Fruit fly (Drosophila melanogaster) whole organism, embryonic: ENCODE measurements around the gene CG18135.
A peak's percentile ranks its signal among the peaks of the same experiment; 100 is the strongest.

ENCODE experiments used
- Asciz ChIP-seq: fragments of 200-800 bp; sonication (Bioruptor generic); optimal IDR thresholded peaks from 2 replicates; lab custom pipeline; 2017; ENCODE audit warnings: missing biosample characterization, mild to moderate bottlenecking, missing genetic modification characterization, missing genetic modification reagents
- Atf6 ChIP-seq: fragments of 200-800 bp; sonication (Bioruptor generic); IDR thresholded peaks from 2 replicates; pipeline ENCODE4 v1.3.6; 2022; ENCODE audit warnings: missing biosample characterization, missing genetic modification characterization
- BEAF-32 ChIP-seq: fragments of 200-800 bp; sonication (Bioruptor generic); optimal IDR thresholded peaks from 3 replicates; lab custom pipeline; 2017; ENCODE audit warnings: missing biosample characterization, missing genetic modification characterization, mild to moderate bottlenecking, moderate library complexity, missing genetic modification reagents
- Bteb2 ChIP-seq: fragments of 200-800 bp; sonication (Bioruptor generic); optimal IDR thresholded peaks from 2 replicates; lab custom pipeline; 2016; ENCODE audit warnings: missing biosample characterization, missing genetic modification characterization
- CG11085 ChIP-seq: fragments of 200-800 bp; sonication (Bioruptor generic); IDR thresholded peaks from 2 replicates; pipeline ENCODE4 v1.3.6; 2022; ENCODE audit warnings: missing biosample characterization, missing genetic modification characterization
- CG11456 ChIP-seq: fragments of 200-800 bp; sonication (Bioruptor generic); IDR thresholded peaks from 3 replicates; pipeline ENCODE4 v1.3.6; 2022; ENCODE audit warnings: missing biosample characterization, missing genetic modification characterization
- CG12104 ChIP-seq: fragments of 200-800 bp; sonication (Bioruptor generic); optimal IDR thresholded peaks from 3 replicates; lab custom pipeline; 2016; ENCODE audit warnings: missing biosample characterization, missing genetic modification characterization
- CG12155 ChIP-seq: fragments of 200-800 bp; sonication (Bioruptor generic); optimal IDR thresholded peaks from 3 replicates; lab custom pipeline; 2016; ENCODE audit warnings: missing biosample characterization, missing genetic modification characterization
- CG12659 ChIP-seq: fragments of 200-800 bp; sonication (Bioruptor generic); optimal IDR thresholded peaks from 3 replicates; lab custom pipeline; 2017; ENCODE audit warnings: mild to moderate bottlenecking, missing biosample characterization, missing genetic modification reagents, missing genetic modification characterization
- CG12744 ChIP-seq: fragments of 200-800 bp; sonication (Bioruptor generic); optimal IDR thresholded peaks from 2 replicates; lab custom pipeline; 2016; ENCODE audit warnings: missing biosample characterization, missing genetic modification characterization
- CG13624 ChIP-seq: fragments of 200-800 bp; sonication (Bioruptor generic); optimal IDR thresholded peaks from 2 replicates; lab custom pipeline; 2016; ENCODE audit warnings: missing biosample characterization, missing genetic modification characterization
- CG1792 ChIP-seq: fragments of 200-800 bp; sonication (Bioruptor generic); optimal IDR thresholded peaks from 2 replicates; lab custom pipeline; 2016; ENCODE audit warnings: missing biosample characterization, missing genetic modification characterization
- CG18262 ChIP-seq: fragments of 200-800 bp; optimal IDR thresholded peaks from 3 replicates; lab custom pipeline; 2019; ENCODE audit warnings: missing biosample characterization, mild to moderate bottlenecking, missing genetic modification characterization, moderate library complexity
- CG2889 ChIP-seq: fragments of 200-800 bp; sonication (Bioruptor generic); IDR thresholded peaks from 3 replicates; pipeline ENCODE4 v1.3.6; 2022; ENCODE audit warnings: missing biosample characterization, missing genetic modification characterization
- CG3163 ChIP-seq: fragments of 200-800 bp; sonication (Bioruptor generic); optimal IDR thresholded peaks from 3 replicates; lab custom pipeline; 2016; ENCODE audit warnings: missing biosample characterization, missing genetic modification characterization
- CG4360 ChIP-seq: fragments of 200-800 bp; sonication (Bioruptor generic); IDR thresholded peaks from 2 replicates; pipeline ENCODE4 v1.3.6; 2022; ENCODE audit warnings: missing biosample characterization, missing genetic modification characterization
- CG6175 ChIP-seq: fragments of 200-800 bp; sonication (Bioruptor generic); IDR thresholded peaks from 3 replicates; pipeline ENCODE4 v1.3.6; 2022; ENCODE audit warnings: missing biosample characterization, missing genetic modification characterization
- CG6254 ChIP-seq: fragments of 200-800 bp; sonication (Bioruptor generic); optimal IDR thresholded peaks from 3 replicates; lab custom pipeline; 2017; ENCODE audit warnings: mild to moderate bottlenecking, missing biosample characterization, missing genetic modification reagents, missing genetic modification characterization
- CG6689 ChIP-seq: fragments of 200-800 bp; sonication (Bioruptor generic); IDR thresholded peaks from 2 replicates; pipeline ENCODE4 v1.3.6; 2022; ENCODE audit warnings: missing biosample characterization, missing genetic modification characterization
- CG7372 ChIP-seq: fragments of 200-800 bp; sonication (Bioruptor generic); IDR thresholded peaks from 2 replicates; pipeline ENCODE4 v1.3.6; 2022; ENCODE audit warnings: missing biosample characterization, missing genetic modification characterization
- CG7556 ChIP-seq: fragments of 200-800 bp; sonication (Bioruptor generic); optimal IDR thresholded peaks from 2 replicates; lab custom pipeline; 2017; ENCODE audit warnings: missing biosample characterization, mild to moderate bottlenecking, missing genetic modification characterization
- CG8765 ChIP-seq: fragments of 200-800 bp; sonication (Bioruptor generic); IDR thresholded peaks from 2 replicates; pipeline ENCODE4 v1.3.6; 2022; ENCODE audit warnings: missing biosample characterization, missing genetic modification characterization
- CoRest ChIP-seq: fragments of 200-800 bp; sonication (Bioruptor generic); optimal IDR thresholded peaks from 3 replicates; lab custom pipeline; 2018; ENCODE audit warnings: missing biosample characterization, mild to moderate bottlenecking, missing genetic modification characterization, moderate library complexity
- Fer2 ChIP-seq: fragments of 200-800 bp; sonication (Bioruptor generic); optimal IDR thresholded peaks from 2 replicates; lab custom pipeline; 2018; ENCODE audit warnings: missing biosample characterization, mild to moderate bottlenecking, missing genetic modification characterization, moderate library complexity
- Hmx ChIP-seq: fragments of 200-800 bp; sonication (Bioruptor generic); optimal IDR thresholded peaks from 2 replicates; lab custom pipeline; 2016; ENCODE audit warnings: missing biosample characterization, missing genetic modification characterization
- Hr3 ChIP-seq: fragments of 200-800 bp; sonication (Bioruptor generic); optimal IDR thresholded peaks from 3 replicates; lab custom pipeline; 2016; ENCODE audit warnings: missing biosample characterization, missing genetic modification characterization
- Hr39 ChIP-seq: fragments of >200 bp; optimal IDR thresholded peaks from 2 replicates; lab custom pipeline; 2017
- Hr51 ChIP-seq, 2 experiments: fragments of 200-800 bp; sonication (Bioruptor generic); optimal IDR thresholded peaks; 2 replicates in 1 of 2; 3 replicates in 1 of 2; lab custom pipeline; 2016 to 2018; ENCODE audit warnings: missing biosample characterization in 2 of 2, missing genetic modification characterization in 2 of 2, mild to moderate bottlenecking in 1 of 2, moderate library complexity in 1 of 2
- Jarid2 ChIP-seq: fragments of 200-800 bp; sonication (Bioruptor generic); optimal IDR thresholded peaks from 3 replicates; lab custom pipeline; 2017; ENCODE audit warnings: mild to moderate bottlenecking, missing biosample characterization, missing genetic modification reagents, missing genetic modification characterization
- Nf-YC ChIP-seq: fragments of 200-800 bp; optimal IDR thresholded peaks from 3 replicates; lab custom pipeline; 2019; ENCODE audit warnings: missing biosample characterization, mild to moderate bottlenecking, missing genetic modification characterization, moderate library complexity
- NfI ChIP-seq: fragments of 200-800 bp; sonication (Bioruptor generic); optimal IDR thresholded peaks from 3 replicates; lab custom pipeline; 2018; ENCODE audit warnings: missing biosample characterization, mild to moderate bottlenecking, missing genetic modification characterization, moderate library complexity
- Oli ChIP-seq: fragments of 200-800 bp; sonication (Bioruptor generic); optimal IDR thresholded peaks from 2 replicates; lab custom pipeline; 2018; ENCODE audit warnings: missing biosample characterization, mild to moderate bottlenecking, missing genetic modification characterization, moderate library complexity
- Ptx1 ChIP-seq: fragments of 200-800 bp; sonication (Bioruptor generic); IDR thresholded peaks from 2 replicates; pipeline ENCODE4 v1.3.6; 2022; ENCODE audit warnings: missing biosample characterization, missing genetic modification characterization
- Ravus ChIP-seq: fragments of 200-800 bp; sonication (Bioruptor generic); IDR thresholded peaks from 2 replicates; pipeline ENCODE4 v1.3.6; 2022; ENCODE audit warnings: missing biosample characterization, missing genetic modification characterization
- Scr ChIP-seq: fragments of 200-800 bp; sonication (Bioruptor generic); IDR thresholded peaks from 2 replicates; pipeline ENCODE4 v1.3.6; 2022; ENCODE audit warnings: missing biosample characterization, missing genetic modification characterization; ENCODE audit not compliant: partially characterized antibody
- Sry-β ChIP-seq: fragments of 200-800 bp; sonication (Bioruptor generic); optimal IDR thresholded peaks from 2 replicates; lab custom pipeline; 2018; ENCODE audit warnings: missing biosample characterization, mild to moderate bottlenecking, missing genetic modification characterization, moderate library complexity
- Ssrp ChIP-seq: fragments of 200-800 bp; sonication (Bioruptor generic); optimal IDR thresholded peaks from 2 replicates; lab custom pipeline; 2018; ENCODE audit warnings: missing biosample characterization, mild to moderate bottlenecking, missing genetic modification characterization, moderate library complexity
- Trl ChIP-seq, 3 experiments: fragments of >200 bp in 2 of 3; fragments of 200-800 bp in 1 of 3; sonication (Bioruptor generic) in 1 of 3; optimal IDR thresholded peaks; 2 replicates in 1 of 3; 3 replicates in 2 of 3; lab custom pipeline; 2016 to 2017; ENCODE audit warnings: missing biosample characterization in 1 of 3, missing genetic modification characterization in 1 of 3
- az2 ChIP-seq: fragments of 200-800 bp; sonication (Bioruptor generic); optimal IDR thresholded peaks from 3 replicates; lab custom pipeline; 2016; ENCODE audit warnings: missing biosample characterization, missing genetic modification characterization
- bsh ChIP-seq, 2 experiments: fragments of 200-800 bp; sonication (Bioruptor generic); optimal IDR thresholded peaks; 2 replicates each; lab custom pipeline; 2017 to 2018; ENCODE audit warnings: mild to moderate bottlenecking in 2 of 2, missing biosample characterization in 2 of 2, missing genetic modification characterization in 2 of 2, moderate library complexity in 1 of 2
- ems ChIP-seq: fragments of 200-800 bp; sonication (Bioruptor generic); optimal IDR thresholded peaks from 3 replicates; lab custom pipeline; 2016; ENCODE audit warnings: missing biosample characterization, missing genetic modification characterization
- fd64A ChIP-seq: fragments of 200-800 bp; sonication (Bioruptor generic); optimal IDR thresholded peaks from 3 replicates; lab custom pipeline; 2018; ENCODE audit warnings: missing biosample characterization, mild to moderate bottlenecking, missing genetic modification characterization
- hbn ChIP-seq: fragments of 200-800 bp; sonication (Bioruptor generic); IDR thresholded peaks from 2 replicates; pipeline ENCODE4 v1.3.6; 2022; ENCODE audit warnings: missing biosample characterization, missing genetic modification characterization; ENCODE audit not compliant: partially characterized antibody
- scrt ChIP-seq: fragments of 200-800 bp; sonication (Bioruptor generic); optimal IDR thresholded peaks from 2 replicates; lab custom pipeline; 2018; ENCODE audit warnings: missing biosample characterization, mild to moderate bottlenecking, missing genetic modification characterization, moderate library complexity
- sd ChIP-seq: fragments of 200-800 bp; sonication (Bioruptor generic); optimal IDR thresholded peaks from 3 replicates; lab custom pipeline; 2018; ENCODE audit warnings: missing biosample characterization, mild to moderate bottlenecking, missing genetic modification characterization, moderate library complexity
- sug ChIP-seq: fragments of 200-800 bp; optimal IDR thresholded peaks from 2 replicates; lab custom pipeline; 2019; ENCODE audit warnings: missing biosample characterization, mild to moderate bottlenecking, missing genetic modification characterization, moderate library complexity
- tna ChIP-seq: fragments of 200-800 bp; sonication (Bioruptor generic); IDR thresholded peaks from 2 replicates; pipeline ENCODE4 v1.3.6; 2022; ENCODE audit warnings: missing biosample characterization, missing genetic modification characterization; ENCODE audit not compliant: partially characterized antibody
- trh ChIP-seq: fragments of 200-800 bp; sonication (Bioruptor generic); optimal IDR thresholded peaks from 2 replicates; lab custom pipeline; 2016; ENCODE audit warnings: missing biosample characterization, missing genetic modification characterization
- tx ChIP-seq: fragments of 200-800 bp; sonication (Bioruptor generic); optimal IDR thresholded peaks from 2 replicates; lab custom pipeline; 2016; ENCODE audit warnings: missing biosample characterization, missing genetic modification characterization

The CG18135 gene

dm6 chr3L:19016133-19016804 is 18.2 kb upstream of the CG18135 start (continued):
- TF ChIP-seq Atf6 (GFP tag; lab: Robert Waterston, UW) (no peak; the same call in 1 of the 2 replicates), sug (tag; lab: Kevin White, UChicago) (no peak), CG2889 (GFP tag; lab: Robert Waterston, UW) (0 out of 3 replicates have a peak, but pooled peaks have one; percentile 8), Scr (GFP tag; lab: Robert Waterston, UW) (no peak), CG6254 (GFP tag; lab: Kevin White, UChicago) (no peak), Sry-β (no peak), hbn (GFP tag; lab: Robert Waterston, UW) (no peak), Oli (tag; lab: Kevin White, UChicago) (peak; percentile 34), tx (GFP tag; lab: Kevin White, UChicago) (no peak), Ssrp (tag; lab: Kevin White, UChicago) (peak; percentile 11), CG3163 (no peak), CG13624 (GFP tag; lab: Kevin White, UChicago) (peak; percentile 9), CG12155 (GFP tag; lab: Kevin White, UChicago) (peak; percentile 38), Hr3 (GFP tag; lab: Kevin White, UChicago) (no peak), CG12744 (GFP tag; lab: Kevin White, UChicago) (no peak), Hmx (GFP tag; lab: Kevin White, UChicago) (no peak), Trl (optimal IDR thresholded peaks at IDR 0.05; lab: Kevin White, UChicago) (peak in 1 of 2 experiments; percentile 23), Trl (GFP tag; optimal IDR thresholded peaks at IDR 0.05; lab: Kevin White, UChicago) (no peak), Hr51 (GFP tag; optimal IDR thresholded peaks at IDR 0.05; lab: Kevin White, UChicago) (peak in 1 of 2 experiments; percentile 58), CG6689 (GFP tag; lab: Robert Waterston, UW) (0 out of 2 replicates have a peak, but pooled peaks have one; percentile 16), bsh (GFP tag; optimal IDR thresholded peaks at IDR 0.05; lab: Kevin White, UChicago) (no peak), CoRest (tag; lab: Kevin White, UChicago) (peak; percentile 47), trh (GFP tag; lab: Kevin White, UChicago) (no peak), CG7372 (GFP tag; lab: Robert Waterston, UW) (peak; percentile 28; the same call in 1 of the 2 replicates), CG18262 (tag; lab: Kevin White, UChicago) (peak; percentile 38), BEAF-32 (GFP tag; lab: Kevin White, UChicago) (no peak), Asciz (GFP tag; lab: Kevin White, UChicago) (peak; percentile 26), sd (tag; lab: Kevin White, UChicago) (peak; percentile 27), Nf-YC (tag; lab: Kevin White, UChicago) (no peak), Hr39 (lab: Kevin White, UChicago) (no peak), ems (GFP tag; lab: Kevin White, UChicago) (no peak), Bteb2 (GFP tag; lab: Kevin White, UChicago) (peak; percentile 35), tna (no peak), CG6175 (GFP tag; lab: Robert Waterston, UW) (peak; percentile 84), CG7556 (GFP tag; lab: Kevin White, UChicago) (peak; percentile 62), CG12104 (GFP tag; lab: Kevin White, UChicago) (peak; percentile 41), CG11085 (GFP tag; lab: Robert Waterston, UW) (no peak), az2 (GFP tag; lab: Kevin White, UChicago) (peak; percentile 22), fd64A (GFP tag; lab: Kevin White, UChicago) (no peak), NfI (GFP tag; lab: Kevin White, UChicago) (peak; percentile 49), CG11456 (GFP tag; lab: Robert Waterston, UW) (no peak), Jarid2 (GFP tag; lab: Kevin White, UChicago) (peak; percentile 12), CG4360 (no peak), scrt (GFP tag; lab: Kevin White, UChicago) (peak; percentile 25), Ravus (GFP tag; lab: Robert Waterston, UW) (no peak), CG8765 (no peak), Fer2 (no peak), CG1792 (GFP tag; lab: Kevin White, UChicago) (no peak), Ptx1 (GFP tag; lab: Robert Waterston, UW) (peak; percentile 45; the same call in 1 of the 2 replicates), CG12659 (peak; percentile 12)
